Comparison of ENCODE assay signal across 4 fruit fly cellular contexts in genomic region chr3R:24296913-24297312, dm6.
TF ChIP-seq lines count a peak whose summit lies in the region.

No protein-coding gene starts in this region.

- no peak for TF ChIP-seq CTCF in whole organism, embryonic (GFP tag; optimal IDR thresholded peaks at IDR 0.05; lab: Kevin White, UChicago)

TF ChIP-seq in whole organism, adult, 20 proteins besides CTCF, POLR2A, EP300 and RAD21:
- peak; percentile 89 for TF ChIP-seq kay (GFP tag; lab: Kevin White, UChicago; ENCODE audit: borderline replicate concordance)
- no peak for TF ChIP-seq CG1620 (GFP tag; optimal IDR thresholded peaks at IDR 0.05; lab: Kevin White, UChicago)
- TF ChIP-seq cic (GFP tag; optimal IDR thresholded peaks at IDR 0.05; lab: Kevin White, UChicago), result peak; percentile 64
TF ChIP-seq in whole organism, adult: peak in this region for 2.

TF ChIP-seq in whole organism, embryonic, 481 proteins besides CTCF, POLR2A, EP300 and RAD21:
- peak; percentile 65 for TF ChIP-seq CG15479 (GFP tag; optimal IDR thresholded peaks at IDR 0.05; lab: Kevin White, UChicago)
- no peak for TF ChIP-seq lilli (GFP tag; optimal IDR thresholded peaks at IDR 0.05; lab: Kevin White, UChicago)
- TF ChIP-seq toy (GFP tag; IDR thresholded peaks at IDR 0.05; lab: Robert Waterston, UW), result no peak
- TF ChIP-seq CG3847 (GFP tag; IDR thresholded peaks at IDR 0.05; lab: Robert Waterston, UW), result no peak
- 0 out of 4 replicates have a peak, but pooled peaks have one; percentile 45 for TF ChIP-seq chinmo (GFP tag; IDR thresholded peaks at IDR 0.05; lab: Robert Waterston, UW; ENCODE audit: partially characterized antibody)
- peak; percentile 24 for TF ChIP-seq CG12769 (tag; optimal IDR thresholded peaks at IDR 0.05; lab: Kevin White, UChicago)
- TF ChIP-seq sug (tag; optimal IDR thresholded peaks at IDR 0.05; lab: Kevin White, UChicago), result peak; percentile 48
- TF ChIP-seq mirr (GFP tag; optimal IDR thresholded peaks at IDR 0.05; lab: Kevin White, UChicago), result peak; percentile 30
- peak in 1 of 2 experiments; percentile 33 for TF ChIP-seq Pdp1 (GFP tag; optimal IDR thresholded peaks at IDR 0.05; lab: Kevin White, UChicago)
- peak; percentile 55 for TF ChIP-seq exex (tag; optimal IDR thresholded peaks at IDR 0.05; lab: Kevin White, UChicago)
- no peak for TF ChIP-seq Spps (tag; optimal IDR thresholded peaks at IDR 0.05; lab: Kevin White, UChicago)
- TF ChIP-seq vnd (GFP tag; IDR thresholded peaks at IDR 0.05; lab: Robert Waterston, UW; ENCODE audit: partially characterized antibody), result peak; percentile 45; the same call in 1 of the 3 replicates
- TF ChIP-seq GATAe (GFP tag; conservative IDR thresholded peaks at IDR 0.05; lab: Robert Waterston, UW), result peak; percentile 72
- TF ChIP-seq slbo (GFP tag; IDR thresholded peaks at IDR 0.05; lab: Robert Waterston, UW), result 0 out of 2 replicates have a peak, but pooled peaks have one; percentile 21
- peak; percentile 5 for TF ChIP-seq lab (GFP tag; optimal IDR thresholded peaks at IDR 0.05; lab: Kevin White, UChicago)
TF ChIP-seq in whole organism, embryonic: peak in this region for 11.

TF ChIP-seq in whole organism, prepupa, 60 proteins besides CTCF, POLR2A, EP300 and RAD21:
- TF ChIP-seq vri (GFP tag; optimal IDR thresholded peaks at IDR 0.05; lab: Kevin White, UChicago) (peak; percentile 63), Gug (GFP tag; IDR thresholded peaks at IDR 0.05; lab: Robert Waterston, UW) (no peak)

TF ChIP-seq in whole organism, wandering third instar larva, 38 proteins besides CTCF, POLR2A, EP300 and RAD21:
- no peak for TF ChIP-seq Hr78 (GFP tag; optimal IDR thresholded peaks at IDR 0.05; lab: Kevin White, UChicago)
- no peak for TF ChIP-seq Hr83 (GFP tag; optimal IDR thresholded peaks at IDR 0.05; lab: Kevin White, UChicago; ENCODE audit: poor library complexity, severe bottlenecking)
- TF ChIP-seq dsf (GFP tag; optimal IDR thresholded peaks at IDR 0.05; lab: Kevin White, UChicago; ENCODE audit: borderline replicate concordance), result no peak
- TF ChIP-seq Rel (GFP tag; optimal IDR thresholded peaks at IDR 0.05; lab: Kevin White, UChicago), result no peak
- TF ChIP-seq Rel (tag; optimal IDR thresholded peaks at IDR 0.05; lab: Kevin White, UChicago), result peak; percentile 70
